Fruit fly (Drosophila melanogaster) whole organism, embryonic: Measurements from ENCODE around the gene Nckx30C.

Experiments used
- Adf1 ChIP-seq: fragments of 200-800 bp; sonication (Bioruptor generic); IDR thresholded peaks from 2 replicates; pipeline ENCODE4 v1.3.6; 2022; ENCODE audit warnings: missing biosample characterization, missing genetic modification characterization
- CG10321 ChIP-seq: fragments of 200-800 bp; sonication (Bioruptor generic); IDR thresholded peaks from 2 replicates; pipeline ENCODE4 v1.3.6; 2022; ENCODE audit warnings: missing biosample characterization, missing genetic modification characterization
- CG12219 ChIP-seq: fragments of 200-800 bp; sonication (Bioruptor generic); optimal IDR thresholded peaks from 3 replicates; lab custom pipeline; 2018; ENCODE audit warnings: missing biosample characterization, mild to moderate bottlenecking, missing genetic modification characterization
- CG1602 ChIP-seq: fragments of 200-800 bp; sonication (Bioruptor generic); optimal IDR thresholded peaks from 3 replicates; lab custom pipeline; 2016; ENCODE audit warnings: missing biosample characterization, missing genetic modification characterization
- CG17612 ChIP-seq: fragments of 200-800 bp; sonication (Bioruptor generic); IDR thresholded peaks from 2 replicates; pipeline ENCODE4 v1.3.6; 2022; ENCODE audit warnings: missing biosample characterization, missing genetic modification characterization
- CG18262 ChIP-seq: fragments of 200-800 bp; optimal IDR thresholded peaks from 3 replicates; lab custom pipeline; 2019; ENCODE audit warnings: missing biosample characterization, mild to moderate bottlenecking, missing genetic modification characterization, moderate library complexity
- CG2678 ChIP-seq: fragments of 200-800 bp; sonication (Bioruptor generic); optimal IDR thresholded peaks from 3 replicates; lab custom pipeline; 2019; ENCODE audit warnings: missing biosample characterization, mild to moderate bottlenecking, missing genetic modification characterization, moderate library complexity
- CG3065 ChIP-seq: fragments of 200-800 bp; sonication (Bioruptor generic); optimal IDR thresholded peaks from 2 replicates; lab custom pipeline; 2016; ENCODE audit warnings: missing biosample characterization, missing genetic modification characterization
- CG32532 ChIP-seq: fragments of 200-800 bp; sonication (Bioruptor generic); IDR thresholded peaks from 2 replicates; pipeline ENCODE4 v1.3.6; 2022; ENCODE audit warnings: missing biosample characterization, missing genetic modification characterization
- CG33557 ChIP-seq: fragments of 200-800 bp; sonication (Bioruptor generic); optimal IDR thresholded peaks from 2 replicates; lab custom pipeline; 2019; ENCODE audit warnings: missing biosample characterization, mild to moderate bottlenecking, missing genetic modification characterization, moderate library complexity
- CG34422 ChIP-seq: fragments of 200-800 bp; sonication (Bioruptor generic); IDR thresholded peaks from 3 replicates; pipeline ENCODE4 v1.3.6; 2022; ENCODE audit warnings: missing biosample characterization, missing genetic modification characterization
- CG3726 ChIP-seq: fragments of 200-800 bp; sonication (Bioruptor generic); IDR thresholded peaks from 3 replicates; pipeline ENCODE4, ENCODE4 v1.3.6; 2022; ENCODE audit warnings: missing biosample characterization, missing genetic modification characterization
- CG4328 ChIP-seq: fragments of 200-800 bp; sonication (Bioruptor generic); optimal IDR thresholded peaks from 3 replicates; lab custom pipeline; 2017; ENCODE audit warnings: missing biosample characterization, missing genetic modification reagents, missing genetic modification characterization
- CG6765 ChIP-seq: fragments of 200-800 bp; sonication (Bioruptor generic); optimal IDR thresholded peaks from 3 replicates; lab custom pipeline; 2017; ENCODE audit warnings: missing biosample characterization, mild to moderate bottlenecking, missing genetic modification characterization
- CG6854 ChIP-seq: fragments of 200-800 bp; sonication (Bioruptor generic); optimal IDR thresholded peaks from 3 replicates; lab custom pipeline; 2017; ENCODE audit warnings: missing biosample characterization, mild to moderate bottlenecking, missing genetic modification characterization
- Camta ChIP-seq: fragments of 200-800 bp; sonication (Bioruptor generic); optimal IDR thresholded peaks from 2 replicates; lab custom pipeline; 2016; ENCODE audit warnings: missing biosample characterization, missing genetic modification characterization
- ERR ChIP-seq: fragments of 200-800 bp; sonication (Bioruptor generic); optimal IDR thresholded peaks from 2 replicates; lab custom pipeline; 2016; ENCODE audit warnings: missing biosample characterization, missing genetic modification characterization
- NC2β ChIP-seq: fragments of 200-800 bp; sonication (Bioruptor generic); optimal IDR thresholded peaks from 2 replicates; lab custom pipeline; 2016; ENCODE audit warnings: missing biosample characterization, missing genetic modification characterization
- Oli ChIP-seq: fragments of 200-800 bp; sonication (Bioruptor generic); optimal IDR thresholded peaks from 2 replicates; lab custom pipeline; 2018; ENCODE audit warnings: missing biosample characterization, mild to moderate bottlenecking, missing genetic modification characterization, moderate library complexity
- ac ChIP-seq: fragments of 200-800 bp; sonication (Bioruptor generic); optimal IDR thresholded peaks from 3 replicates; lab custom pipeline; 2017; ENCODE audit warnings: missing biosample characterization, mild to moderate bottlenecking, missing genetic modification characterization
- ap ChIP-seq: fragments of 200-800 bp; sonication (Bioruptor generic); IDR thresholded peaks from 2 replicates; pipeline ENCODE4 v1.3.6; 2022; ENCODE audit warnings: missing biosample characterization, missing genetic modification characterization
- bigmax ChIP-seq: fragments of 200-800 bp; sonication (Bioruptor generic); optimal IDR thresholded peaks from 2 replicates; lab custom pipeline; 2018; ENCODE audit warnings: missing biosample characterization, mild to moderate bottlenecking, missing genetic modification characterization
- chif ChIP-seq, 2 experiments: fragments of 200-800 bp; sonication (Bioruptor generic); optimal IDR thresholded peaks; 3 replicates each; lab custom pipeline; 2016; ENCODE audit warnings: missing biosample characterization in 2 of 2, missing genetic modification characterization in 2 of 2
- chinmo ChIP-seq: fragments of 200-800 bp; sonication (Bioruptor generic); IDR thresholded peaks from 4 replicates; pipeline ENCODE4 v1.3.6; 2022; ENCODE audit warnings: missing biosample characterization, missing genetic modification characterization; ENCODE audit not compliant: partially characterized antibody
- cwo ChIP-seq: fragments of 200-800 bp; sonication (Bioruptor generic); optimal IDR thresholded peaks from 3 replicates; lab custom pipeline; 2017; ENCODE audit warnings: missing biosample characterization, missing genetic modification characterization, mild to moderate bottlenecking, moderate library complexity, missing genetic modification reagents
- dmrt11E ChIP-seq: fragments of 200-800 bp; sonication (Bioruptor generic); optimal IDR thresholded peaks from 3 replicates; lab custom pipeline; 2018; ENCODE audit warnings: missing biosample characterization, mild to moderate bottlenecking, missing genetic modification characterization, moderate library complexity
- eve ChIP-seq, 2 experiments: fragments of >200 bp; optimal IDR thresholded peaks; 2 replicates each; lab custom pipeline; 2017; ENCODE audit warnings: missing biosample characterization in 2 of 2, missing genetic modification characterization in 2 of 2
- ewg ChIP-seq: fragments of 200-800 bp; sonication (Bioruptor generic); optimal IDR thresholded peaks from 3 replicates; lab custom pipeline; 2017; ENCODE audit warnings: mild to moderate bottlenecking, missing biosample characterization, missing genetic modification reagents, missing genetic modification characterization
- fd64A ChIP-seq: fragments of 200-800 bp; sonication (Bioruptor generic); optimal IDR thresholded peaks from 3 replicates; lab custom pipeline; 2018; ENCODE audit warnings: missing biosample characterization, mild to moderate bottlenecking, missing genetic modification characterization
- gcm ChIP-seq: fragments of 200-800 bp; sonication (Bioruptor generic); optimal IDR thresholded peaks from 2 replicates; lab custom pipeline; 2019; ENCODE audit warnings: missing biosample characterization, mild to moderate bottlenecking, missing genetic modification characterization, moderate library complexity
- gfzf ChIP-seq: fragments of 200-800 bp; sonication (Bioruptor generic); optimal IDR thresholded peaks from 2 replicates; lab custom pipeline; 2016; ENCODE audit warnings: missing biosample characterization, mild to moderate bottlenecking, missing genetic modification characterization, moderate library complexity
- grau ChIP-seq: fragments of 200-800 bp; optimal IDR thresholded peaks from 3 replicates; lab custom pipeline; 2019; ENCODE audit warnings: missing biosample characterization, mild to moderate bottlenecking, missing genetic modification characterization, moderate library complexity
- h ChIP-seq: fragments of >200 bp; optimal IDR thresholded peaks from 2 replicates; lab custom pipeline; 2017
- hb ChIP-seq: fragments of 200-800 bp; sonication (Bioruptor generic); IDR thresholded peaks from 3 replicates; pipeline ENCODE4 v1.3.6; 2022; ENCODE audit warnings: missing biosample characterization, missing genetic modification characterization; ENCODE audit not compliant: partially characterized antibody
- hth ChIP-seq: fragments of >200 bp; optimal IDR thresholded peaks from 2 replicates; lab custom pipeline; 2017; ENCODE audit warnings: inconsistent platforms
- insv ChIP-seq, 2 experiments: fragments of 200-800 bp; sonication (Bioruptor generic); optimal IDR thresholded peaks; 3 replicates each; lab custom pipeline; 2016 to 2018; ENCODE audit warnings: missing biosample characterization in 2 of 2, missing genetic modification characterization in 2 of 2
- jing ChIP-seq: fragments of 200-800 bp; sonication (Bioruptor generic); optimal IDR thresholded peaks from 2 replicates; lab custom pipeline; 2018; ENCODE audit warnings: missing biosample characterization, mild to moderate bottlenecking, missing genetic modification characterization
- kay ChIP-seq: fragments of 200-800 bp; sonication (Bioruptor generic); optimal IDR thresholded peaks from 2 replicates; lab custom pipeline; 2016; ENCODE audit warnings: missing biosample characterization, missing genetic modification characterization
- klu ChIP-seq: fragments of 200-800 bp; sonication (Bioruptor generic); IDR thresholded peaks from 2 replicates; pipeline ENCODE4 v1.3.6; 2022; ENCODE audit warnings: missing biosample characterization, missing genetic modification characterization
- nerfin-2 ChIP-seq: fragments of 200-800 bp; sonication (Bioruptor generic); IDR thresholded peaks from 2 replicates; pipeline ENCODE4 v1.3.6; 2022; ENCODE audit warnings: missing biosample characterization, missing genetic modification characterization; ENCODE audit not compliant: partially characterized antibody
- p53 ChIP-seq: fragments of 200-800 bp; sonication (Bioruptor generic); optimal IDR thresholded peaks from 2 replicates; lab custom pipeline; 2016; ENCODE audit warnings: missing biosample characterization, missing genetic modification characterization
- pho ChIP-seq: fragments of 200-800 bp; sonication (Bioruptor generic); optimal IDR thresholded peaks from 2 replicates; lab custom pipeline; 2016; ENCODE audit warnings: missing biosample characterization, missing genetic modification characterization
- pita ChIP-seq: fragments of 200-800 bp; sonication (Bioruptor generic); optimal IDR thresholded peaks from 2 replicates; lab custom pipeline; 2017; ENCODE audit warnings: missing biosample characterization, mild to moderate bottlenecking, missing genetic modification characterization
- repo ChIP-seq: fragments of 200-800 bp; sonication (Bioruptor generic); optimal IDR thresholded peaks from 2 replicates; lab custom pipeline; 2016; ENCODE audit warnings: missing biosample characterization, missing genetic modification characterization
- sc ChIP-seq, 3 experiments: fragments of >200 bp in 2 of 3; fragments of 200-800 bp in 1 of 3; sonication (Bioruptor generic) in 1 of 3; optimal IDR thresholded peaks; 2 replicates in 2 of 3; 3 replicates in 1 of 3; lab custom pipeline; 2017; ENCODE audit warnings: mild to moderate bottlenecking in 1 of 3, missing biosample characterization in 1 of 3, missing genetic modification characterization in 1 of 3, missing genetic modification reagents in 1 of 3
- sd ChIP-seq: fragments of 200-800 bp; sonication (Bioruptor generic); optimal IDR thresholded peaks from 3 replicates; lab custom pipeline; 2018; ENCODE audit warnings: missing biosample characterization, mild to moderate bottlenecking, missing genetic modification characterization, moderate library complexity
- slou ChIP-seq: fragments of 200-800 bp; sonication (Bioruptor generic); optimal IDR thresholded peaks from 3 replicates; lab custom pipeline; 2016; ENCODE audit warnings: missing biosample characterization, missing genetic modification characterization
- so ChIP-seq: fragments of 200-800 bp; sonication (Bioruptor generic); IDR thresholded peaks from 3 replicates; pipeline ENCODE4 v1.3.6; 2022; ENCODE audit warnings: missing biosample characterization, missing genetic modification characterization
- sqz ChIP-seq: fragments of 200-800 bp; sonication (Bioruptor generic); optimal IDR thresholded peaks from 3 replicates; lab custom pipeline; 2018; ENCODE audit warnings: missing biosample characterization, mild to moderate bottlenecking, missing genetic modification characterization
- trem ChIP-seq: fragments of 200-800 bp; optimal IDR thresholded peaks from 3 replicates; lab custom pipeline; 2019; ENCODE audit warnings: missing biosample characterization, mild to moderate bottlenecking, missing genetic modification characterization, moderate library complexity

Gene Nckx30C

dm6 chr2L:9698923-9699493 lies 47.3 kb downstream of the Nckx30C start, which contains the start of gene Pka-C1 (continued):
- no peak for TF ChIP-seq sd (tag; lab: Kevin White, UChicago)
- no peak for TF ChIP-seq bigmax (GFP tag; lab: Kevin White, UChicago)
- TF ChIP-seq pho (GFP tag; lab: Kevin White, UChicago): no peak
- TF ChIP-seq CG18262 (tag; lab: Kevin White, UChicago): no peak
- TF ChIP-seq klu (GFP tag; lab: Robert Waterston, UW): no peak
- TF ChIP-seq CG1602 (GFP tag; lab: Kevin White, UChicago): no peak
- TF ChIP-seq jing (GFP tag; lab: Kevin White, UChicago): no peak
- TF ChIP-seq hth (lab: Kevin White, UChicago): no peak
- TF ChIP-seq cwo: no peak
- no peak; the same call in 1 of the 2 replicates for TF ChIP-seq CG10321 (GFP tag; lab: Robert Waterston, UW)
- peak; percentile 77 for TF ChIP-seq ewg
- no peak for TF ChIP-seq sc (optimal IDR thresholded peaks at IDR 0.05; lab: Kevin White, UChicago)
- no peak for TF ChIP-seq sc (GFP tag; optimal IDR thresholded peaks at IDR 0.05; lab: Kevin White, UChicago)
- no peak for TF ChIP-seq repo (GFP tag; lab: Kevin White, UChicago)
- no peak for TF ChIP-seq grau (tag; lab: Kevin White, UChicago)
- no peak; the same call in 2 of the 3 replicates for TF ChIP-seq so (GFP tag; lab: Robert Waterston, UW)
- TF ChIP-seq chif (GFP tag; optimal IDR thresholded peaks at IDR 0.05; lab: Kevin White, UChicago): no peak
- TF ChIP-seq fd64A: no peak
- TF ChIP-seq CG6765 (GFP tag; lab: Kevin White, UChicago): peak; percentile 36
- no peak for TF ChIP-seq kay (GFP tag; lab: Kevin White, UChicago)
- TF ChIP-seq Adf1 (GFP tag; lab: Robert Waterston, UW): peak; percentile 58
- peak; percentile 24 for TF ChIP-seq dmrt11E (tag; lab: Kevin White, UChicago)
- TF ChIP-seq eve (GFP tag; optimal IDR thresholded peaks at IDR 0.05; lab: Kevin White, UChicago): peak in 1 of 2 experiments; percentile 83
- TF ChIP-seq gcm (GFP tag; lab: Kevin White, UChicago): peak; percentile 77
- TF ChIP-seq CG12219 (GFP tag; lab: Kevin White, UChicago): no peak
- peak; percentile 96 for TF ChIP-seq sqz (GFP tag; lab: Kevin White, UChicago)
- no peak for TF ChIP-seq pita (GFP tag; lab: Kevin White, UChicago)
- no peak for TF ChIP-seq insv (GFP tag; optimal IDR thresholded peaks at IDR 0.05; lab: Kevin White, UChicago)
- TF ChIP-seq ac (GFP tag; lab: Kevin White, UChicago): no peak
- peak; percentile 38 for TF ChIP-seq CG32532 (GFP tag; lab: Robert Waterston, UW)
- TF ChIP-seq CG3726: no peak
- TF ChIP-seq p53 (GFP tag; lab: Kevin White, UChicago): no peak
- peak; percentile 49 for TF ChIP-seq trem (tag; lab: Kevin White, UChicago)
- peak; percentile 83 for TF ChIP-seq CG34422 (GFP tag; lab: Robert Waterston, UW)
- peak; percentile 6 for TF ChIP-seq CG2678 (tag; lab: Kevin White, UChicago)
- peak; percentile 18 for TF ChIP-seq Oli (tag; lab: Kevin White, UChicago)
- peak; percentile 73; the same call in 2 of the 4 replicates for TF ChIP-seq chinmo (GFP tag; lab: Robert Waterston, UW)
- TF ChIP-seq CG4328 (GFP tag; lab: Kevin White, UChicago): no peak
- no peak for TF ChIP-seq slou (GFP tag; lab: Kevin White, UChicago)
- TF ChIP-seq gfzf (GFP tag; lab: Kevin White, UChicago): peak; percentile 94
- TF ChIP-seq ap: no peak
- TF ChIP-seq NC2β (GFP tag; lab: Kevin White, UChicago): no peak
- TF ChIP-seq CG17612 (GFP tag; lab: Robert Waterston, UW): no peak
- no peak for TF ChIP-seq ERR (GFP tag; lab: Kevin White, UChicago)
- no peak for TF ChIP-seq h (lab: Kevin White, UChicago)
- TF ChIP-seq hb (GFP tag; lab: Robert Waterston, UW): 0 out of 3 replicates have a peak, but pooled peaks have one; percentile 33
- TF ChIP-seq nerfin-2 (GFP tag; lab: Robert Waterston, UW): peak; percentile 22; the same call in 1 of the 2 replicates
- TF ChIP-seq CG33557 (GFP tag; lab: Kevin White, UChicago): no peak
- no peak for TF ChIP-seq CG3065 (GFP tag; lab: Kevin White, UChicago)
- no peak for TF ChIP-seq CG6854 (GFP tag; lab: Kevin White, UChicago)
- no peak for TF ChIP-seq Camta
